Worm (Caenorhabditis elegans) whole organism, mixed stage, embryonic: ENCODE data around the gene C01G12.3.
"Not testable (repeated sequence)": the region's sequence is repeated elsewhere in the genome, so short reads cannot be mapped to it uniquely, and the experiment has no call there.

ENCODE experiments used
- ceh-43 ChIP-seq: fragments of 200-800 bp; sonication (Bioruptor generic); optimal IDR thresholded peaks from 2 replicates; lab custom pipeline; 2018; ENCODE audit warnings: mild to moderate bottlenecking, missing genetic modification characterization, moderate library complexity, missing compliant biosample characterization
- drap-1 ChIP-seq: fragments of 200-800 bp; sonication (Bioruptor generic); optimal IDR thresholded peaks from 3 replicates; lab custom pipeline; 2018; ENCODE audit warnings: mild to moderate bottlenecking, missing genetic modification characterization, missing compliant biosample characterization
- mep-1 ChIP-seq: fragments of 150-350 bp; optimal IDR thresholded peaks from 2 replicates; lab custom pipeline; 2017; ENCODE audit warnings: missing biosample characterization, missing genetic modification reagents, missing genetic modification characterization, inconsistent platforms
- nhr-237 ChIP-seq: fragments of 150-350 bp; optimal IDR thresholded peaks from 2 replicates; lab custom pipeline; 2014; ENCODE audit warnings: missing biosample characterization, missing genetic modification characterization
- snpc-4 ChIP-seq: fragments of 150-350 bp; optimal IDR thresholded peaks from 2 replicates; lab custom pipeline; 2014; ENCODE audit warnings: missing biosample characterization, missing genetic modification characterization
- unc-39 ChIP-seq: fragments of 150-350 bp; optimal IDR thresholded peaks from 2 replicates; lab custom pipeline; 2014; ENCODE audit warnings: missing biosample characterization, missing genetic modification characterization
- unc-62 ChIP-seq: fragments of 150-350 bp; optimal IDR thresholded peaks from 2 replicates; lab custom pipeline; 2014; ENCODE audit warnings: missing biosample characterization, missing genetic modification reagents, missing genetic modification characterization

ce11 chrII:14563766-14564370 lies 18.2 kb downstream of the C01G12.3 start:
- not testable (repeated sequence) for TF ChIP-seq unc-62 (GFP tag; lab: Kevin White, UChicago); nhr-237 (tag; lab: Kevin White, UChicago); ceh-43 (GFP tag; lab: Kevin White, UChicago); mep-1 (tag; lab: Kevin White, UChicago); snpc-4 (tag; lab: Kevin White, UChicago); unc-39 (tag; lab: Kevin White, UChicago); drap-1
